Fruit fly (Drosophila melanogaster): ENCODE results near the gene Spag1.

Spag1 gene

dm6 chr3R:26945233-26945632 is 2.4 kb upstream of the Spag1 start, which contains the start of gene CG14252 (continued):
- no peak for TF ChIP-seq CG31365 (tag; optimal IDR thresholded peaks at IDR 0.05)
- TF ChIP-seq ranshi (GFP tag; IDR thresholded peaks at IDR 0.05): no peak
- peak; percentile 23 for TF ChIP-seq CoRest (tag; optimal IDR thresholded peaks at IDR 0.05)
- TF ChIP-seq CG10565 (GFP tag; optimal IDR thresholded peaks at IDR 0.05): no peak
- no peak for TF ChIP-seq Hr78 (GFP tag; optimal IDR thresholded peaks at IDR 0.05)
- peak; percentile 52; the same call in 1 of the 3 replicates for TF ChIP-seq Opbp (GFP tag; IDR thresholded peaks at IDR 0.05; ENCODE audit: partially characterized antibody)
- no peak for TF ChIP-seq CG32532 (GFP tag; IDR thresholded peaks at IDR 0.05)
- TF ChIP-seq CG12942 (GFP tag; optimal IDR thresholded peaks at IDR 0.05): no peak
- TF ChIP-seq ro (GFP tag; IDR thresholded peaks at IDR 0.05): no peak
- no peak for TF ChIP-seq ap (GFP tag; IDR thresholded peaks at IDR 0.05)
- TF ChIP-seq nerfin-2 (GFP tag; IDR thresholded peaks at IDR 0.05; ENCODE audit: partially characterized antibody): no peak
- no peak for TF ChIP-seq H15 (GFP tag; IDR thresholded peaks at IDR 0.05)
- TF ChIP-seq CG18619 (GFP tag; optimal IDR thresholded peaks at IDR 0.05): no peak
- TF ChIP-seq CG2120 (GFP tag; optimal IDR thresholded peaks at IDR 0.05): peak; percentile 15
- TF ChIP-seq Doc3 (GFP tag; IDR thresholded peaks at IDR 0.05; ENCODE audit: partially characterized antibody): no peak
- TF ChIP-seq D19A (tag; optimal IDR thresholded peaks at IDR 0.05): no peak
- no peak for TF ChIP-seq ewg (GFP tag; optimal IDR thresholded peaks at IDR 0.05)
- no peak for TF ChIP-seq ara (GFP tag; IDR thresholded peaks at IDR 0.05)
- peak; percentile 36 for TF ChIP-seq CG4617 (GFP tag; optimal IDR thresholded peaks at IDR 0.05; ENCODE audit: borderline replicate concordance)
- no peak for TF ChIP-seq TFAM (GFP tag; optimal IDR thresholded peaks at IDR 0.05)
- TF ChIP-seq cato (GFP tag; optimal IDR thresholded peaks at IDR 0.05; ENCODE audit: borderline replicate concordance): no peak
- no peak for TF ChIP-seq ERR (GFP tag; optimal IDR thresholded peaks at IDR 0.05)
- no peak for TF ChIP-seq gro (GFP tag; optimal IDR thresholded peaks at IDR 0.05)
- no peak for TF ChIP-seq HLH3B (GFP tag; IDR thresholded peaks at IDR 0.05)
- TF ChIP-seq CG8290 (GFP tag; optimal IDR thresholded peaks at IDR 0.05): no peak
- TF ChIP-seq CG8290 (tag; optimal IDR thresholded peaks at IDR 0.05): no peak
- no peak for TF ChIP-seq Poxn (GFP tag; IDR thresholded peaks at IDR 0.05)
- peak; percentile 33 for TF ChIP-seq MESR4 (GFP tag; optimal IDR thresholded peaks at IDR 0.05)
- TF ChIP-seq dmrt11E (tag; optimal IDR thresholded peaks at IDR 0.05): no peak
- no peak for TF ChIP-seq Abd-B (GFP tag; optimal IDR thresholded peaks at IDR 0.05)
- peak; percentile 47 for TF ChIP-seq Lhr (GFP tag; optimal IDR thresholded peaks at IDR 0.05)
- no peak for TF ChIP-seq CG9932 (GFP tag; IDR thresholded peaks at IDR 0.05)
- TF ChIP-seq tna (GFP tag; IDR thresholded peaks at IDR 0.05; ENCODE audit: partially characterized antibody): no peak
- TF ChIP-seq HLH4C (GFP tag; IDR thresholded peaks at IDR 0.05; ENCODE audit: partially characterized antibody): no peak
- no peak for TF ChIP-seq unpg (GFP tag; optimal IDR thresholded peaks at IDR 0.05)
- no peak for TF ChIP-seq CG2889 (GFP tag; IDR thresholded peaks at IDR 0.05)
- no peak for TF ChIP-seq CG13123 (GFP tag; optimal IDR thresholded peaks at IDR 0.05)
- TF ChIP-seq CG13894 (tag; optimal IDR thresholded peaks at IDR 0.05): peak; percentile 55
- TF ChIP-seq ase (GFP tag; IDR thresholded peaks at IDR 0.05): no peak
- TF ChIP-seq slp2 (GFP tag; optimal IDR thresholded peaks at IDR 0.05): no peak
- TF ChIP-seq CG13287 (GFP tag; IDR thresholded peaks at IDR 0.05; ENCODE audit: partially characterized antibody): peak; percentile 31; the same call in 1 of the 2 replicates
- TF ChIP-seq tll (GFP tag; optimal IDR thresholded peaks at IDR 0.05): no peak
- TF ChIP-seq dmrt99B (tag; optimal IDR thresholded peaks at IDR 0.05): no peak
- no peak for TF ChIP-seq h (optimal IDR thresholded peaks at IDR 0.05)
- no peak for TF ChIP-seq CG17328 (GFP tag; IDR thresholded peaks at IDR 0.05)
- TF ChIP-seq CG8924 (tag; optimal IDR thresholded peaks at IDR 0.05): peak; percentile 17
- peak; percentile 55 for TF ChIP-seq YL-1 (GFP tag; optimal IDR thresholded peaks at IDR 0.05)
- TF ChIP-seq ham (GFP tag; IDR thresholded peaks at IDR 0.05): no peak
- TF ChIP-seq gsb (GFP tag; IDR thresholded peaks at IDR 0.05): no peak
- TF ChIP-seq Hr39 (optimal IDR thresholded peaks at IDR 0.05): no peak
- no peak for TF ChIP-seq al (GFP tag; IDR thresholded peaks at IDR 0.05)
- no peak for TF ChIP-seq jigr1 (GFP tag; IDR thresholded peaks at IDR 0.05)
